Fruit fly (Drosophila melanogaster): ENCODE data around the gene Ddr.

Gene Ddr

dm6 chr2L:6343084-6343873 is 90.4 kb downstream of the Ddr start (continued):
- no peak for TF ChIP-seq CG12942 (GFP tag; optimal IDR thresholded peaks at IDR 0.05)
- TF ChIP-seq CG11560 (tag; IDR thresholded peaks at IDR 0.05) = no peak
- TF ChIP-seq CG4707 (GFP tag; optimal IDR thresholded peaks at IDR 0.05) = no peak
- TF ChIP-seq CG34224 (GFP tag; IDR thresholded peaks at IDR 0.05; ENCODE audit: partially characterized antibody) = no peak
- TF ChIP-seq CG8765 (GFP tag; IDR thresholded peaks at IDR 0.05) = 0 out of 2 replicates have a peak, but pooled peaks have one; percentile 16
- TF ChIP-seq z (GFP tag; IDR thresholded peaks at IDR 0.05) = no peak
- TF ChIP-seq gfzf (GFP tag; optimal IDR thresholded peaks at IDR 0.05) = peak; percentile 92
- TF ChIP-seq B-H1 (GFP tag; IDR thresholded peaks at IDR 0.05) = no peak
- peak; percentile 22 for TF ChIP-seq CG7928 (GFP tag; optimal IDR thresholded peaks at IDR 0.05)
- TF ChIP-seq B-H2 (GFP tag; optimal IDR thresholded peaks at IDR 0.05) = no peak
- TF ChIP-seq gem (tag; optimal IDR thresholded peaks at IDR 0.05) = no peak
- no peak for TF ChIP-seq seq (GFP tag; IDR thresholded peaks at IDR 0.05)
- no peak for TF ChIP-seq H2.0 (GFP tag; IDR thresholded peaks at IDR 0.05)
- peak; percentile 27 for TF ChIP-seq Neu2 (GFP tag; optimal IDR thresholded peaks at IDR 0.05; ENCODE audit: borderline replicate concordance)
- TF ChIP-seq ind (GFP tag; optimal IDR thresholded peaks at IDR 0.05) = no peak
- TF ChIP-seq CG32767 (GFP tag; IDR thresholded peaks at IDR 0.05) = no peak
- no peak for TF ChIP-seq Mrtf (GFP tag; IDR thresholded peaks at IDR 0.05)
- TF ChIP-seq CG6683 (GFP tag; optimal IDR thresholded peaks at IDR 0.05) = no peak
- TF ChIP-seq bigmax (GFP tag; optimal IDR thresholded peaks at IDR 0.05) = no peak
- TF ChIP-seq sc (optimal IDR thresholded peaks at IDR 0.05) = no peak
- no peak for TF ChIP-seq sc (GFP tag; optimal IDR thresholded peaks at IDR 0.05)
- TF ChIP-seq CG17359 (tag; optimal IDR thresholded peaks at IDR 0.05) = no peak
- no peak for TF ChIP-seq CG6654 (GFP tag; optimal IDR thresholded peaks at IDR 0.05)
- peak; percentile 99 for TF ChIP-seq E2f2 (GFP tag; IDR thresholded peaks at IDR 0.05)
- TF ChIP-seq mld (GFP tag; IDR thresholded peaks at IDR 0.05; ENCODE audit: partially characterized antibody) = no peak
- peak; percentile 60 for TF ChIP-seq Hey (tag; optimal IDR thresholded peaks at IDR 0.05)
- no peak for TF ChIP-seq oc (tag; optimal IDR thresholded peaks at IDR 0.05)
- no peak for TF ChIP-seq Doc2 (GFP tag; IDR thresholded peaks at IDR 0.05)
- TF ChIP-seq cas (GFP tag; IDR thresholded peaks at IDR 0.05) = no peak
- TF ChIP-seq odd (GFP tag; optimal IDR thresholded peaks at IDR 0.05) = no peak
- TF ChIP-seq CG4282 (GFP tag; optimal IDR thresholded peaks at IDR 0.05) = no peak
- no peak for TF ChIP-seq zen (tag; optimal IDR thresholded peaks at IDR 0.05)
- no peak for TF ChIP-seq CG7357 (GFP tag; IDR thresholded peaks at IDR 0.05)
- TF ChIP-seq Antp (GFP tag; optimal IDR thresholded peaks at IDR 0.05) = peak; percentile 3
- TF ChIP-seq CG18619 (GFP tag; optimal IDR thresholded peaks at IDR 0.05) = no peak
- no peak for TF ChIP-seq zfh1 (GFP tag; IDR thresholded peaks at IDR 0.05)
- peak; percentile 100 for TF ChIP-seq exex (tag; optimal IDR thresholded peaks at IDR 0.05)
- no peak for TF ChIP-seq bcd (GFP tag; optimal IDR thresholded peaks at IDR 0.05)
- TF ChIP-seq Meics (GFP tag; optimal IDR thresholded peaks at IDR 0.05) = peak; percentile 5
- TF ChIP-seq CG3847 (GFP tag; IDR thresholded peaks at IDR 0.05) = peak; percentile 44
- peak; percentile 17 for TF ChIP-seq CG2712 (tag; optimal IDR thresholded peaks at IDR 0.05)
- no peak for TF ChIP-seq Chrac-16 (GFP tag; optimal IDR thresholded peaks at IDR 0.05)
- TF ChIP-seq CG9727 (GFP tag; optimal IDR thresholded peaks at IDR 0.05) = peak; percentile 10
- peak; percentile 21; the same call in 1 of the 2 replicates for TF ChIP-seq CG17328 (GFP tag; IDR thresholded peaks at IDR 0.05)
- TF ChIP-seq sqz (GFP tag; optimal IDR thresholded peaks at IDR 0.05) = no peak
- TF ChIP-seq ttk (GFP tag; IDR thresholded peaks at IDR 0.05) = no peak
- no peak for TF ChIP-seq Lpt (GFP tag; optimal IDR thresholded peaks at IDR 0.05)
- TF ChIP-seq ATbp (GFP tag; optimal IDR thresholded peaks at IDR 0.05) = no peak
- peak in 1 of 3 experiments; percentile 16 for TF ChIP-seq Stat92E (GFP tag; optimal IDR thresholded peaks at IDR 0.05)
- no peak for TF ChIP-seq Usf (GFP tag; optimal IDR thresholded peaks at IDR 0.05)

All from whole organism, embryonic.